Worm (Caenorhabditis elegans): Measurements from ENCODE around the gene F54D5.7.
A peak's percentile ranks its signal among the peaks of the same experiment; 100 is the strongest.

The F54D5.7 gene

ce11 chrII:11535429-11535828, 11.9 kb upstream of the F54D5.7 start:
- TF ChIP-seq cebp-1 (GFP tag; IDR thresholded peaks at IDR 0.05) (no peak), cebp-1 (tag; optimal IDR thresholded peaks at IDR 0.05) (peak; percentile 40), snpc-1.3 (tag; optimal IDR thresholded peaks at IDR 0.05; ENCODE audit: insufficient read depth) (no peak), snpc-1.1 (tag; optimal IDR thresholded peaks at IDR 0.05; ENCODE audit: insufficient read depth) (no peak), sptf-2 (GFP tag; optimal IDR thresholded peaks at IDR 0.05) (no peak), mes-4 (tag; optimal IDR thresholded peaks at IDR 0.05) (no peak), rec-8 (tag; optimal IDR thresholded peaks at IDR 0.05) (no peak), C06A6.2 (GFP tag; conservative IDR thresholded peaks at IDR 0.05) (no peak), hlh-26 (GFP tag; conservative IDR thresholded peaks at IDR 0.05) (no peak), lag-1 (GFP tag; IDR thresholded peaks at IDR 0.05) (0 out of 2 replicates have a peak, but pooled peaks have one; percentile 52), xnd-1 (tag; optimal IDR thresholded peaks at IDR 0.05) (no peak), aptf-2 (GFP tag; conservative IDR thresholded peaks at IDR 0.05) (0 out of 2 replicates have a peak, but pooled peaks have one; percentile 21), nfya-1 (tag; optimal IDR thresholded peaks at IDR 0.05; ENCODE audit: borderline replicate concordance, insufficient read depth) (no peak), zim-3 (tag; optimal IDR thresholded peaks at IDR 0.05) (no peak), akir-1 (GFP tag; optimal IDR thresholded peaks at IDR 0.05) (no peak), B0336.3 (GFP tag; IDR thresholded peaks at IDR 0.05) (no peak), atf-7 (tag; optimal IDR thresholded peaks at IDR 0.05) (no peak), B0035.1 (tag; optimal IDR thresholded peaks at IDR 0.05) (no peak), F55B11.4 (tag; optimal IDR thresholded peaks at IDR 0.05; ENCODE audit: borderline replicate concordance, insufficient read depth) (no peak)

DNA sequence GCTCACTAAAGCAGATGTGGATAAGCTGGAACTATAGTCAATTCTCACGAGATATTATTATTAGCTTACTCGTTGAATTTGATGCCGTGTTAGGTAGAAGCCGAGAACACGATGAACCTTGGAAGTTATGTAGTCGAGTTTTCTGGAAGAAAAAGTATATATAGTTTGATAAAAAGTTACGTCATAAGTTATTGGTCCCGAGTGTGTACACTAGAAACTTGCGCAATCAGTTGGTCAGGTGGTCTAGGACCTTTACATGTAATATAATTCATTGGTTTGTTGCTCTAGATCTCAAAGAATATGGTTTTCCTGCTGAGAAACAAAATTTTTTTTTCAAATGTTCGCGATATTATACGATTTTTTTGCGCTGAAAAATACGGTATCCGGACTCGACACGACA, 11.4 kb upstream of the F54D5.7 start:
- TF ChIP-seq mcd-1 (GFP tag; IDR thresholded peaks at IDR 0.05) (no peak), sptf-2 (GFP tag; optimal IDR thresholded peaks at IDR 0.05) (no peak)

DNA sequence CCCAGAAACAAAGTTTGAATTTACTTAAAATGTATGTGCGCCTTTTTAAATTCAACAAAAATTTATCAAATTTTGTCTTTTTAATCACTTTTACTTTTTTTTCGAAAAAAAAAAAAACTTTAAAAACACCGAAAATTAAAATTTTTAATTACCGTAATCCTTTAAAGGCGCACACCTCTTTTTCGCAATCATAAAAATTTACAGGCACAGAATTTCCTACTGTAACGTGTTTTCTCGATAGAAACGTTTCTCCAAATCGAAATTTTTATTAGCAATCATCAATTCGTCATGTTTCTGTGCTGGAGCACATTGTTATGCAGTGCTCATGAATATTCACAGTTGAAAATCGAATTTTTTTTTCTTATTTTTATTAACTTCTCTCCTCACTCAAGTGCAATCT, 10.8 kb upstream of the F54D5.7 start:
- peak; percentile 93 for TF ChIP-seq madf-8 (GFP tag; conservative IDR thresholded peaks at IDR 0.05)
- no peak for TF ChIP-seq dpl-1 (GFP tag; optimal IDR thresholded peaks at IDR 0.05)
- TF ChIP-seq K11D2.4 (GFP tag; IDR thresholded peaks at IDR 0.05): no peak
- peak; percentile 92 for TF ChIP-seq madf-6 (GFP tag; IDR thresholded peaks at IDR 0.05)
- no peak for TF ChIP-seq attf-6 (GFP tag; IDR thresholded peaks at IDR 0.05)
- no peak for TF ChIP-seq Y67H2A.10 (GFP tag; conservative IDR thresholded peaks at IDR 0.05)
- TF ChIP-seq C17E4.6 (GFP tag; IDR thresholded peaks at IDR 0.05): no peak
- no peak for TF ChIP-seq aptf-3 (GFP tag; IDR thresholded peaks at IDR 0.05)
- peak; percentile 72 for TF ChIP-seq xnd-1 (tag; optimal IDR thresholded peaks at IDR 0.05)
- TF ChIP-seq B0035.1 (tag; optimal IDR thresholded peaks at IDR 0.05): no peak
- TF ChIP-seq hrde-1 (tag; optimal IDR thresholded peaks at IDR 0.05; ENCODE audit: borderline replicate concordance): no peak
- no peak for TF ChIP-seq die-1 (tag; optimal IDR thresholded peaks at IDR 0.05)
- no peak for TF ChIP-seq hmg-1.2 (GFP tag; IDR thresholded peaks at IDR 0.05)
- TF ChIP-seq repo-1 (tag; optimal IDR thresholded peaks at IDR 0.05): no peak
- no peak for TF ChIP-seq ceh-27 (GFP tag; optimal IDR thresholded peaks at IDR 0.05)
- no peak for TF ChIP-seq nhr-179 (tag; optimal IDR thresholded peaks at IDR 0.05)
- TF ChIP-seq madf-10 (tag; optimal IDR thresholded peaks at IDR 0.05): no peak
- TF ChIP-seq nfya-1 (tag; optimal IDR thresholded peaks at IDR 0.05; ENCODE audit: borderline replicate concordance, insufficient read depth): no peak
- TF ChIP-seq F33H1.4 (GFP tag; IDR thresholded peaks at IDR 0.05): peak; percentile 31; the same call in 1 of the 2 replicates
- no peak for TF ChIP-seq bed-1 (GFP tag; IDR thresholded peaks at IDR 0.05)
- TF ChIP-seq ztf-25 (GFP tag; IDR thresholded peaks at IDR 0.05): no peak
- no peak for TF ChIP-seq hsf-1 (GFP tag; IDR thresholded peaks at IDR 0.05)
- TF ChIP-seq F39B2.1 (GFP tag; IDR thresholded peaks at IDR 0.05): no peak
- no peak for TF ChIP-seq nfya-2 (GFP tag; IDR thresholded peaks at IDR 0.05)
- TF ChIP-seq D2030.7 (GFP tag; IDR thresholded peaks at IDR 0.05): 0 out of 2 replicates have a peak, but pooled peaks have one; percentile 28
- TF ChIP-seq lsl-1 (GFP tag; optimal IDR thresholded peaks at IDR 0.05): peak; percentile 81
